Fruit fly (Drosophila melanogaster): ENCODE data around the gene Ugt37D1.

Gene Ugt37D1

dm6 chr2L:16798705-16799104 lies at the start of gene Ugt37D1:
Gene Ugt37D1 (plus strand): TSS chr2L:16799025.
- TF ChIP-seq noc (tag; optimal IDR thresholded peaks at IDR 0.05): peak; percentile 25

dm6 chr2L:16752340-16752739 lies 46.5 kb upstream of the Ugt37D1 start:
- TF ChIP-seq noc (tag; optimal IDR thresholded peaks at IDR 0.05): no peak

dm6 chr2L:16754074-16754473 lies 44.8 kb upstream of the Ugt37D1 start, which contains the start of gene yellow-b:
Gene yellow-b (plus strand): TSS chr2L:16754336.
- TF ChIP-seq noc (tag; optimal IDR thresholded peaks at IDR 0.05): no peak

- no peak for TF ChIP-seq noc (tag; optimal IDR thresholded peaks at IDR 0.05)
These were observed 38.1 kb upstream of the Ugt37D1 start, which contains the start of gene ppk17 for dm6 chr2L:16760504-16761417. Gene ppk17 (minus strand): TSS chr2L:16760554.

dm6 chr2L:16761891-16762290 lies 36.9 kb upstream of the Ugt37D1 start:
- TF ChIP-seq noc (tag; optimal IDR thresholded peaks at IDR 0.05): no peak

- TF ChIP-seq noc (tag; optimal IDR thresholded peaks at IDR 0.05): no peak
These were observed 34.3 kb upstream of the Ugt37D1 start for dm6 chr2L:16764480-16764879.

dm6 chr2L:16766070-16766752 lies 32.6 kb upstream of the Ugt37D1 start, which contains the start of gene Mhc:
Gene Mhc (plus strand): TSS chr2L:16766566.
- TF ChIP-seq noc (tag; optimal IDR thresholded peaks at IDR 0.05): no peak

- no peak for TF ChIP-seq noc (tag; optimal IDR thresholded peaks at IDR 0.05)
These were observed 11.3 kb upstream of the Ugt37D1 start for dm6 chr2L:16787548-16787947.

dm6 chr2L:16788885-16789284 lies 9.9 kb upstream of the Ugt37D1 start:
- TF ChIP-seq noc (tag; optimal IDR thresholded peaks at IDR 0.05): no peak

dm6 chr2L:16789880-16790279 lies 8.9 kb upstream of the Ugt37D1 start:
- no peak for TF ChIP-seq noc (tag; optimal IDR thresholded peaks at IDR 0.05)

- TF ChIP-seq noc (tag; optimal IDR thresholded peaks at IDR 0.05): peak; percentile 16
These were observed 8.1 kb upstream of the Ugt37D1 start, which contains the start of gene Cyt-b5-r for dm6 chr2L:16790671-16791270. Gene Cyt-b5-r (minus strand): TSS chr2L:16790721.

dm6 chr2L:16791345-16791744 lies 7.5 kb upstream of the Ugt37D1 start, which contains the start of gene CG17928:
Gene CG17928 (plus strand): TSS chr2L:16791568.
- TF ChIP-seq noc (tag; optimal IDR thresholded peaks at IDR 0.05): no peak

dm6 chr2L:16793970-16794369 lies 4.9 kb upstream of the Ugt37D1 start, which contains the start of gene Ugt37C2:
Gene Ugt37C2 (plus strand): TSS chr2L:16794211.
- no peak for TF ChIP-seq noc (tag; optimal IDR thresholded peaks at IDR 0.05)

- TF ChIP-seq noc (tag; optimal IDR thresholded peaks at IDR 0.05): no peak
These were observed 2.6 kb upstream of the Ugt37D1 start, which contains the start of gene Ugt37E1 for dm6 chr2L:16796104-16796645. Gene Ugt37E1 (plus strand): TSS chr2L:16796595.

dm6 chr2L:16799496-16799895 lies 671 bp downstream of the Ugt37D1 start:
- no peak for TF ChIP-seq noc (tag; optimal IDR thresholded peaks at IDR 0.05)
